Worm (Caenorhabditis elegans) whole organism, L4 larva: ENCODE measurements around the gene clec-145.

Source experiments
- F49E8.2 ChIP-seq: sonication (generic microtip); optimal IDR thresholded peaks from 2 replicates; lab custom pipeline; 2016; ENCODE audit warnings: missing compliant biosample characterization, mild to moderate bottlenecking, missing genetic modification characterization, borderline replicate concordance
- jun-1 ChIP-seq: fragments of 150-350 bp; optimal IDR thresholded peaks from 2 replicates; lab custom pipeline; 2014; ENCODE audit warnings: missing biosample characterization, missing genetic modification reagents, missing genetic modification characterization
- lin-39 ChIP-seq: fragments of 150-350 bp; optimal IDR thresholded peaks from 2 replicates; lab custom pipeline; 2014; ENCODE audit warnings: missing biosample characterization, missing genetic modification reagents, missing genetic modification characterization
- nhr-28 ChIP-seq: fragments of 150-350 bp; optimal IDR thresholded peaks from 2 replicates; lab custom pipeline; 2014; ENCODE audit warnings: missing biosample characterization, missing genetic modification characterization
- zag-1 ChIP-seq: fragments of 150-350 bp; optimal IDR thresholded peaks from 2 replicates; lab custom pipeline; 2014; ENCODE audit warnings: missing biosample characterization, missing genetic modification characterization
- ztf-11 ChIP-seq: fragments of 150-350 bp; optimal IDR thresholded peaks from 2 replicates; lab custom pipeline; 2014; ENCODE audit warnings: missing biosample characterization, missing genetic modification characterization

DNA sequence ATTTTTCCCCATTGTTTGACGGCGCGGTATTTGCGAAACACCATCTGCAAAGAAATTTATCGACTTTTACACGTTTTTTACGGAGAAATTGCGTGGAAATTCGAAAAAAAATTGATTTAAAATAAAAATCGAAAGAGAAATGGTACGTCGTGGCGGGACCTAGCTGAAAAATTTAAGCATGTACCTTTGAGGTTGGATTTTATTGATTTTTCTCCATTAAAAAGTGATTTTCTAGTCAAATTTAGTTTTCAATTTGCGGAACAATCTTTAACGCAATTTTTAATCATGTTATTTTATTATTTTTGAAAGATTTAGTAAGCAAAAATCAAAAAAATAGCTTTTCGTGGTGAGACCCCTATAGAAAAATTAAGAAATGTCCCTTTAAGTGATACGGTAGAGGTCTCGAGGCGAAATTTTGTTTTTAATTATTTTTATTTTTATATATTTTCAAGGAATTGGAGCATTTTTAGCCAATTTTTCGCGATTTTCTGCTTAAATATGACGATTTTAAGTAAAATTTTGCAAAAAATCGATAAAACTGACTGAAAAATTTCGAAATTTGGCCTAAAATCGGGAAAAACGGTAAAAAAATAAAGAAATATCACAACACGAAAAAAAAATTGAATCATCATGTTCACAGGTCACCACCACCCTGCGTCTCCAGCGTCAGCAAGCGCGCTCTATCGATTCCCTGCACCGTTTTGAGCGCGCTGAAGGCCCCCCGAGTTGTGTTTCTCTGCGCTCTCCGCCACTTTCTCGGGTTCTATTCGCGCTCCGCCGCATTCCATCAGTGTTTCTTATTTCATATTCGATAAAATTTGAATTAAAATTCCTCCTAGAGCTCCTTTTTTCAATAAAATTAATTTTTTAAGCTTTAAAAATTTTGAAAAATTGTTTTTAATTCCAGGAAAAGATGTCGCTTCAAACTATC is 15.1 kb downstream of the clec-145 start, which contains the start of the genes mrpl-37 and lin-38:
- no peak for TF ChIP-seq ztf-11 (tag; lab: Kevin White, UChicago)
- no peak for TF ChIP-seq zag-1 (tag; lab: Kevin White, UChicago)
- peak; percentile 29 for TF ChIP-seq nhr-28 (tag; lab: Kevin White, UChicago)
- peak; percentile 13 for TF ChIP-seq F49E8.2 (tag; lab: Kevin White, UChicago)
- TF ChIP-seq jun-1 (tag; lab: Kevin White, UChicago) = no peak
- TF ChIP-seq lin-39 = no peak
